Worm (Caenorhabditis elegans) whole organism, L2 larva: ENCODE measurements around the gene srm-1.
"Not testable (repeated sequence)": the region's sequence is repeated elsewhere in the genome, so short reads cannot be mapped to it uniquely, and the experiment has no call there.

Source experiments
- F13H6.1 ChIP-seq: sonication (generic microtip); optimal IDR thresholded peaks from 2 replicates; lab custom pipeline; 2016; ENCODE audit warnings: missing genetic modification characterization, missing compliant biosample characterization
- R02D3.7 ChIP-seq: fragments of 150-350 bp; optimal IDR thresholded peaks from 2 replicates; lab custom pipeline; 2014; ENCODE audit warnings: missing biosample characterization, missing genetic modification characterization
- Y55F3AM.14 ChIP-seq: fragments of 200-800 bp; sonication (Bioruptor generic); optimal IDR thresholded peaks from 2 replicates; lab custom pipeline; 2018; ENCODE audit warnings: mild to moderate bottlenecking, missing genetic modification characterization, missing compliant biosample characterization
- ZK546.5 ChIP-seq: sonication (generic microtip); optimal IDR thresholded peaks from 2 replicates; lab custom pipeline; 2017; ENCODE audit warnings: missing biosample characterization, missing genetic modification characterization
- aly-2 ChIP-seq: fragments of 150-350 bp; optimal IDR thresholded peaks from 2 replicates; lab custom pipeline; 2014; ENCODE audit warnings: missing biosample characterization, missing genetic modification characterization
- ama-1 ChIP-seq: fragments of 150-350 bp; optimal IDR thresholded peaks from 2 replicates; lab custom pipeline; 2018; ENCODE audit warnings: inconsistent platforms
- egl-27 ChIP-seq: sonication (generic microtip); optimal IDR thresholded peaks from 3 replicates; lab custom pipeline; 2017; ENCODE audit warnings: missing biosample characterization, missing genetic modification reagents, missing genetic modification characterization
- elt-3 ChIP-seq: sonication (generic microtip); optimal IDR thresholded peaks from 2 replicates; lab custom pipeline; 2017; ENCODE audit warnings: missing biosample characterization, missing genetic modification characterization
- lin-11 ChIP-seq: fragments of 150-350 bp; sonication (generic microtip); optimal IDR thresholded peaks from 2 replicates; lab custom pipeline; 2014; ENCODE audit warnings: missing biosample characterization, missing genetic modification characterization, inconsistent platforms, mixed read lengths
- lin-13 ChIP-seq: fragments of 150-350 bp; optimal IDR thresholded peaks from 2 replicates; lab custom pipeline; 2014; ENCODE audit warnings: missing biosample characterization, missing genetic modification reagents, missing genetic modification characterization
- lsy-2 ChIP-seq, 2 experiments: fragments of 150-350 bp in 1 of 2; sonication (generic microtip) in 1 of 2; optimal IDR thresholded peaks; 2 replicates each; lab custom pipeline; 2014 to 2017; ENCODE audit warnings: missing biosample characterization in 2 of 2, missing genetic modification characterization in 2 of 2
- mab-5 ChIP-seq: fragments of 150-350 bp; optimal IDR thresholded peaks from 2 replicates; lab custom pipeline; 2014; ENCODE audit warnings: missing biosample characterization, missing genetic modification characterization
- nhr-11 ChIP-seq: fragments of 150-350 bp; optimal IDR thresholded peaks from 2 replicates; lab custom pipeline; 2014; ENCODE audit warnings: missing biosample characterization, missing genetic modification characterization
- nhr-21 ChIP-seq: fragments of 150-350 bp; optimal IDR thresholded peaks from 2 replicates; lab custom pipeline; 2014; ENCODE audit warnings: missing biosample characterization, missing genetic modification characterization
- nhr-237 ChIP-seq: fragments of 150-350 bp; optimal IDR thresholded peaks from 2 replicates; lab custom pipeline; 2014; ENCODE audit warnings: missing biosample characterization, missing genetic modification characterization
- nhr-6 ChIP-seq: fragments of 150-350 bp; optimal IDR thresholded peaks from 2 replicates; lab custom pipeline; 2014; ENCODE audit warnings: missing biosample characterization, missing genetic modification characterization
- sem-4 ChIP-seq: fragments of 150-350 bp; optimal IDR thresholded peaks from 2 replicates; lab custom pipeline; 2014; ENCODE audit warnings: missing biosample characterization, missing genetic modification reagents, missing genetic modification characterization
- sma-3 ChIP-seq: sonication (generic microtip); optimal IDR thresholded peaks from 2 replicates; lab custom pipeline; 2016; ENCODE audit warnings: missing genetic modification reagents, missing genetic modification characterization, missing compliant biosample characterization
- sma-9 ChIP-seq, 2 experiments: fragments of 150-350 bp in 1 of 2; sonication (generic microtip) in 1 of 2; optimal IDR thresholded peaks; 2 replicates each; lab custom pipeline; 2014 to 2016; ENCODE audit warnings: missing genetic modification characterization in 2 of 2, mild to moderate bottlenecking in 1 of 2, missing biosample characterization in 1 of 2, missing compliant biosample characterization in 1 of 2, missing genetic modification reagents in 1 of 2, moderate library complexity in 1 of 2
- snpc-4 ChIP-seq: fragments of 150-350 bp; optimal IDR thresholded peaks from 2 replicates; lab custom pipeline; 2014; ENCODE audit warnings: missing biosample characterization, missing genetic modification characterization
- unc-39 ChIP-seq: fragments of 150-350 bp; optimal IDR thresholded peaks from 2 replicates; lab custom pipeline; 2014; ENCODE audit warnings: missing biosample characterization, missing genetic modification characterization
- unc-55 ChIP-seq: fragments of 150-350 bp; sonication (generic microtip); optimal IDR thresholded peaks from 3 replicates; lab custom pipeline; 2014; ENCODE audit warnings: missing biosample characterization, missing genetic modification reagents, missing genetic modification characterization
- unc-62 ChIP-seq: fragments of 150-350 bp; optimal IDR thresholded peaks from 2 replicates; lab custom pipeline; 2014; ENCODE audit warnings: missing biosample characterization, missing genetic modification reagents, missing genetic modification characterization
- zag-1 ChIP-seq: fragments of 150-350 bp; optimal IDR thresholded peaks from 2 replicates; lab custom pipeline; 2014; ENCODE audit warnings: missing biosample characterization, missing genetic modification characterization
- ztf-11 ChIP-seq: sonication (generic microtip); optimal IDR thresholded peaks from 2 replicates; lab custom pipeline; 2017; ENCODE audit warnings: missing biosample characterization, missing genetic modification characterization

Gene srm-1

ce11 chrIV:5054297-5054696 lies 42.0 kb downstream of the srm-1 start:
- TF ChIP-seq mab-5 (tag; lab: Kevin White, UChicago) (peak; percentile 83), nhr-6 (no peak), zag-1 (no peak), unc-55 (peak; percentile 78), ztf-11 (tag; lab: Kevin White, UChicago) (no peak)

- no peak for TF ChIP-seq sem-4
- no peak for TF ChIP-seq F13H6.1 (tag; lab: Kevin White, UChicago)
- TF ChIP-seq zag-1: no peak
- no peak for TF ChIP-seq unc-39 (tag; lab: Kevin White, UChicago)
Observed at ce11 chrIV:5055964-5056588, 43.7 kb downstream of the srm-1 start, which contains the start of gene msp-55. Gene msp-55 (minus strand): TSS chrIV:5056014.

- no peak for TF ChIP-seq sem-4
- TF ChIP-seq nhr-11: no peak
- no peak for TF ChIP-seq lin-11
- no peak for TF ChIP-seq R02D3.7 (tag; lab: Kevin White, UChicago)
- TF ChIP-seq snpc-4: no peak
- no peak for TF ChIP-seq unc-55
- no peak for TF ChIP-seq unc-62 (GFP tag; lab: Kevin White, UChicago)
- TF ChIP-seq Y55F3AM.14: no peak
- no peak for TF ChIP-seq nhr-237 (tag; lab: Kevin White, UChicago)
- TF ChIP-seq ZK546.5 (tag; lab: Kevin White, UChicago): no peak
- TF ChIP-seq egl-27 (tag; lab: Kevin White, UChicago): no peak
- TF ChIP-seq lin-13 (GFP tag; lab: Kevin White, UChicago): no peak
- no peak for TF ChIP-seq sma-3 (GFP tag; lab: Kevin White, UChicago)
- no peak for TF ChIP-seq zag-1
- TF ChIP-seq aly-2 (tag; lab: Kevin White, UChicago): no peak
- no peak for TF ChIP-seq elt-3 (tag; lab: Kevin White, UChicago)
- TF ChIP-seq ztf-11 (tag; lab: Kevin White, UChicago): no peak
Observed at ce11 chrIV:5060984-5061383, 48.6 kb downstream of the srm-1 start, which contains the start of gene C09B9.7. Gene C09B9.7 (minus strand): TSS chrIV:5061084.

ce11 chrIV:5062278-5062677 lies 49.9 kb downstream of the srm-1 start, which contains the start of gene msp-57:
Gene msp-57 (plus strand): TSS chrIV:5062578.
- not testable (repeated sequence) for TF ChIP-seq zag-1; unc-62 (GFP tag; lab: Kevin White, UChicago); lin-11

- TF ChIP-seq nhr-21 (tag; lab: Kevin White, UChicago) (peak; percentile 11), sma-9 (GFP tag; optimal IDR thresholded peaks at IDR 0.05; lab: Kevin White, UChicago) (peak; percentile 28), sma-9 (tag; optimal IDR thresholded peaks at IDR 0.05; lab: Kevin White, UChicago) (no peak), F13H6.1 (tag; lab: Kevin White, UChicago) (no peak), ama-1 (lab: Kevin White, UChicago) (peak; percentile 63), lsy-2 (tag; optimal IDR thresholded peaks at IDR 0.05; lab: Kevin White, UChicago) (peak in 1 of 2 experiments; percentile 46), sma-3 (GFP tag; lab: Kevin White, UChicago) (peak; percentile 61), lin-13 (GFP tag; lab: Kevin White, UChicago) (peak; percentile 30), egl-27 (tag; lab: Kevin White, UChicago) (no peak), snpc-4 (peak; percentile 93)
Observed at ce11 chrIV:5063297-5063696, 51.0 kb downstream of the srm-1 start.
